Fruit fly (Drosophila melanogaster): ENCODE measurements around the gene strat.
A peak's percentile ranks its signal among the peaks of the same experiment; 100 is the strongest.

The strat gene

dm6 chr2L:8362273-8362954 lies 42.3 kb downstream of the strat start, which contains the start of gene CG7627 (continued):
- peak; percentile 49 for TF ChIP-seq NC2β (GFP tag; optimal IDR thresholded peaks at IDR 0.05)
- TF ChIP-seq tin (GFP tag; optimal IDR thresholded peaks at IDR 0.05), result peak; percentile 68
- TF ChIP-seq MESR4 (GFP tag; optimal IDR thresholded peaks at IDR 0.05), result no peak
- TF ChIP-seq CG10321 (GFP tag; IDR thresholded peaks at IDR 0.05), result no peak
- TF ChIP-seq H15 (GFP tag; IDR thresholded peaks at IDR 0.05), result no peak; the same call in 2 of the 3 replicates
- 0 out of 2 replicates have a peak, but pooled peaks have one; percentile 51 for TF ChIP-seq ap (GFP tag; IDR thresholded peaks at IDR 0.05)
- TF ChIP-seq CG4360 (GFP tag; IDR thresholded peaks at IDR 0.05), result 0 out of 2 replicates have a peak, but pooled peaks have one; percentile 23
- TF ChIP-seq CG4707 (GFP tag; optimal IDR thresholded peaks at IDR 0.05), result peak; percentile 37
- TF ChIP-seq GATAe (GFP tag; conservative IDR thresholded peaks at IDR 0.05), result peak; percentile 38; the same call in 1 of the 2 replicates
- no peak for TF ChIP-seq CG31388 (GFP tag; optimal IDR thresholded peaks at IDR 0.05)
- peak; percentile 70 for TF ChIP-seq phol (tag; optimal IDR thresholded peaks at IDR 0.05)
- TF ChIP-seq Adf1 (GFP tag; IDR thresholded peaks at IDR 0.05), result peak; percentile 68
- TF ChIP-seq CG6765 (GFP tag; optimal IDR thresholded peaks at IDR 0.05), result peak; percentile 67
- peak; percentile 58 for TF ChIP-seq wdn (GFP tag; IDR thresholded peaks at IDR 0.05)
- TF ChIP-seq Sry-β (GFP tag; optimal IDR thresholded peaks at IDR 0.05), result no peak
- peak; percentile 83 for TF ChIP-seq vvl (GFP tag; IDR thresholded peaks at IDR 0.05)
- TF ChIP-seq mld (GFP tag; IDR thresholded peaks at IDR 0.05; ENCODE audit: partially characterized antibody), result no peak
- no peak for TF ChIP-seq CG1832 (GFP tag; optimal IDR thresholded peaks at IDR 0.05)
- TF ChIP-seq CG9609 (GFP tag; optimal IDR thresholded peaks at IDR 0.05), result peak; percentile 72
- TF ChIP-seq CG4404 (GFP tag; IDR thresholded peaks at IDR 0.05), result peak; percentile 78
- peak; percentile 64 for TF ChIP-seq CrebB (tag; optimal IDR thresholded peaks at IDR 0.05)
- TF ChIP-seq CG11723 (GFP tag; optimal IDR thresholded peaks at IDR 0.05), result peak; percentile 50
- TF ChIP-seq fd96Cb (tag; optimal IDR thresholded peaks at IDR 0.05), result peak; percentile 68
- peak; percentile 87 for TF ChIP-seq slbo (GFP tag; IDR thresholded peaks at IDR 0.05)
- peak; percentile 96 for TF ChIP-seq sens (GFP tag)
- TF ChIP-seq CG8944 (GFP tag; optimal IDR thresholded peaks at IDR 0.05), result peak; percentile 75
- no peak for TF ChIP-seq Neu2 (GFP tag; optimal IDR thresholded peaks at IDR 0.05; ENCODE audit: borderline replicate concordance)
- TF ChIP-seq CG18764 (GFP tag; optimal IDR thresholded peaks at IDR 0.05), result no peak
- TF ChIP-seq HLH54F (GFP tag; optimal IDR thresholded peaks at IDR 0.05), result peak; percentile 72
- peak; percentile 82 for TF ChIP-seq CG4424 (GFP tag; optimal IDR thresholded peaks at IDR 0.05)
- TF ChIP-seq YL-1 (GFP tag; optimal IDR thresholded peaks at IDR 0.05), result no peak
- peak; percentile 53 for TF ChIP-seq CG6654 (GFP tag; optimal IDR thresholded peaks at IDR 0.05)
- TF ChIP-seq Spps (tag; optimal IDR thresholded peaks at IDR 0.05), result no peak
- peak; percentile 27; the same call in 1 of the 2 replicates for TF ChIP-seq CG13287 (GFP tag; IDR thresholded peaks at IDR 0.05; ENCODE audit: partially characterized antibody)
- peak; percentile 10 for TF ChIP-seq Bteb2 (GFP tag; optimal IDR thresholded peaks at IDR 0.05)
- TF ChIP-seq CG4617 (GFP tag; optimal IDR thresholded peaks at IDR 0.05; ENCODE audit: borderline replicate concordance), result no peak
- TF ChIP-seq CG10543 (GFP tag; optimal IDR thresholded peaks at IDR 0.05), result peak; percentile 87
- peak; percentile 50; the same call in 1 of the 3 replicates for TF ChIP-seq CG2889 (GFP tag; IDR thresholded peaks at IDR 0.05)
- TF ChIP-seq ems (GFP tag; optimal IDR thresholded peaks at IDR 0.05), result peak; percentile 67
- TF ChIP-seq CG8388 (GFP tag; optimal IDR thresholded peaks at IDR 0.05), result peak; percentile 55
- TF ChIP-seq CG2712 (tag; optimal IDR thresholded peaks at IDR 0.05), result peak; percentile 79
- peak; percentile 74 for TF ChIP-seq bab2 (GFP tag; optimal IDR thresholded peaks at IDR 0.05)
- peak; percentile 96 for TF ChIP-seq CG31224 (GFP tag; IDR thresholded peaks at IDR 0.05)
- peak; percentile 67 for TF ChIP-seq nmo (GFP tag; optimal IDR thresholded peaks at IDR 0.05)
- TF ChIP-seq tna (GFP tag; IDR thresholded peaks at IDR 0.05; ENCODE audit: partially characterized antibody), result no peak
- TF ChIP-seq CG17802 (tag; optimal IDR thresholded peaks at IDR 0.05), result peak; percentile 34
- no peak for TF ChIP-seq Lim3 (GFP tag; IDR thresholded peaks at IDR 0.05)
- peak; percentile 70 for TF ChIP-seq ro (GFP tag; IDR thresholded peaks at IDR 0.05)
- no peak for TF ChIP-seq Dfd (GFP tag; optimal IDR thresholded peaks at IDR 0.05)
- no peak for TF ChIP-seq CG6791 (GFP tag; IDR thresholded peaks at IDR 0.05; ENCODE audit: partially characterized antibody)

Data from whole organism, embryonic.